Fruit fly (Drosophila melanogaster) Kc167 (cell line): ENCODE data around the gene CG45002.

Experiments used
- Sin3A ChIP-seq: fragments of >200 bp; optimal IDR thresholded peaks from 2 replicates; lab custom pipeline; 2018; ENCODE audit warnings: missing external identifiers
- insv ChIP-seq: fragments of >200 bp; optimal IDR thresholded peaks from 3 replicates; lab custom pipeline; 2018; ENCODE audit warnings: missing external identifiers

DNA sequence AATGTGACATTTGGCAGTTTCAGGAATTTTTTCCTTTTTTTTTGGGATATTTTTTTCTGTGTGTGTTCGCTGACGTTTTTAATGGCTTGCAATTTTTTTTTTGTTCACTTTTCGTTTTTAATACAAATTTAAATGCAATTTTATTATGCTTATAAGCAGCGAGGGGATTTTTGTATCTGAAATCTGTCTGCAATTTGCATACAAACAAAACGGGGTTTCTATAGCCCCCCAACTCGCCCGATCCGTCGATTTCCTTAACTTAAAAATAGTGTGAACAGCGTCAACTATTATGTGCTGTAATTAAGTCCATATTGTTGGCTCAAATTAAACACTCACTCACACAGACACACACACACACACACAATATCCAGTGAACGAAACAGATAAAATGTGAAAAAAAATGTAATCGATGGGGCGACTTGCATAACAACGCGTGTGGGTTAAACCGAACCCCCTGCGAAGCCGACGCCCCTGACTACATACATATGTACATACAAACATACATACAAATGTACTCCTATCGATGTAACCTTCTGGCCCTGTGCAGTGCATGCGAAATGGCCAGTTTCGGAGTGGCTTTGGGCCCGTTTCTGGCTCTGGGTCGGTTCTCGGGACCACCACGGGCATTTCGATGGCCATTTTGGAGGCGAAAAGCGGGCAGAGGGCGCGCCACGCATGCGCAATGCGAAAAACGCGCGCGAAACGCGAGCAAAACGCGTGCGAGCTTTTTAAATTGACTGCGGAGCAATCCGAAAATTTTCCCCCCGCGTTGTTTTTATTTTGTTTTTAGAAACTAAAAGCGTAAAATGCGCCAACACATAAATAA, 134.3 kb downstream of the CG45002 start:
- TF ChIP-seq Sin3A (lab: Kevin White, UChicago) = no peak
- TF ChIP-seq insv = no peak
